Worm (Caenorhabditis elegans) whole organism, L1 larva: ENCODE data around the gene taf-9.

Experiments used
- nhr-237 ChIP-seq: fragments of 150-350 bp; optimal IDR thresholded peaks from 2 replicates; lab custom pipeline; 2014; ENCODE audit warnings: missing biosample characterization, missing genetic modification characterization
- nhr-76 ChIP-seq: sonication (generic microtip); optimal IDR thresholded peaks from 2 replicates; lab custom pipeline; 2017; ENCODE audit warnings: missing biosample characterization, missing genetic modification characterization
- nhr-77 ChIP-seq: fragments of 150-350 bp; optimal IDR thresholded peaks from 2 replicates; lab custom pipeline; 2014; ENCODE audit warnings: missing biosample characterization, missing genetic modification characterization
- snpc-4 ChIP-seq: fragments of 150-350 bp; optimal IDR thresholded peaks from 2 replicates; lab custom pipeline; 2014; ENCODE audit warnings: missing biosample characterization, missing genetic modification characterization

- TF ChIP-seq nhr-77 (tag; lab: Kevin White, UChicago) (no peak), nhr-76 (tag; lab: Kevin White, UChicago) (no peak), nhr-237 (tag; lab: Kevin White, UChicago) (no peak), snpc-4 (no peak)
Observed at ce11 chrIII:13606865-13607264, 17.2 kb upstream of the taf-9 start.
